Fruit fly (Drosophila melanogaster) whole organism, embryonic: Measurements from ENCODE around the gene kud.
A peak's percentile ranks its signal among the peaks of the same experiment; 100 is the strongest.

Experiments
- ATbp ChIP-seq: fragments of 200-800 bp; sonication (Bioruptor generic); optimal IDR thresholded peaks from 2 replicates; lab custom pipeline; 2017; ENCODE audit warnings: missing biosample characterization, mild to moderate bottlenecking, missing genetic modification characterization, missing genetic modification reagents
- Bteb2 ChIP-seq: fragments of 200-800 bp; sonication (Bioruptor generic); optimal IDR thresholded peaks from 2 replicates; lab custom pipeline; 2016; ENCODE audit warnings: missing biosample characterization, missing genetic modification characterization
- CG12104 ChIP-seq: fragments of 200-800 bp; sonication (Bioruptor generic); optimal IDR thresholded peaks from 3 replicates; lab custom pipeline; 2016; ENCODE audit warnings: missing biosample characterization, missing genetic modification characterization
- CG12659 ChIP-seq: fragments of 200-800 bp; sonication (Bioruptor generic); optimal IDR thresholded peaks from 3 replicates; lab custom pipeline; 2017; ENCODE audit warnings: mild to moderate bottlenecking, missing biosample characterization, missing genetic modification reagents, missing genetic modification characterization
- CG14860 ChIP-seq: fragments of 200-800 bp; sonication (Bioruptor generic); IDR thresholded peaks from 3 replicates; pipeline ENCODE4 v1.3.6; 2022; ENCODE audit warnings: missing biosample characterization, missing genetic modification characterization; ENCODE audit not compliant: partially characterized antibody
- CG17912 ChIP-seq: fragments of 200-800 bp; sonication (Bioruptor generic); optimal IDR thresholded peaks from 2 replicates; lab custom pipeline; 2018; ENCODE audit warnings: missing biosample characterization, mild to moderate bottlenecking, missing genetic modification characterization
- CG18011 ChIP-seq: fragments of 200-800 bp; sonication (Bioruptor generic); optimal IDR thresholded peaks from 2 replicates; lab custom pipeline; 2017; ENCODE audit warnings: missing biosample characterization, missing genetic modification characterization, mild to moderate bottlenecking, moderate library complexity, missing genotype
- CG2199 ChIP-seq: fragments of 200-800 bp; sonication (Bioruptor generic); IDR thresholded peaks from 3 replicates; pipeline ENCODE4 v1.3.6; 2022; ENCODE audit warnings: missing biosample characterization, missing genetic modification characterization
- CG2202 ChIP-seq: fragments of 200-800 bp; sonication (Bioruptor generic); optimal IDR thresholded peaks from 2 replicates; lab custom pipeline; 2018; ENCODE audit warnings: missing biosample characterization, mild to moderate bottlenecking, missing genetic modification characterization
- CG3281 ChIP-seq: fragments of 200-800 bp; sonication (Bioruptor generic); optimal IDR thresholded peaks from 3 replicates; lab custom pipeline; 2017; ENCODE audit warnings: missing biosample characterization, mild to moderate bottlenecking, missing genetic modification characterization
- CG34422 ChIP-seq: fragments of 200-800 bp; sonication (Bioruptor generic); IDR thresholded peaks from 3 replicates; pipeline ENCODE4 v1.3.6; 2022; ENCODE audit warnings: missing biosample characterization, missing genetic modification characterization
- CG4404 ChIP-seq: fragments of 200-800 bp; sonication (Bioruptor generic); IDR thresholded peaks from 2 replicates; pipeline ENCODE4 v1.3.6; 2022; ENCODE audit warnings: missing biosample characterization, missing genetic modification characterization
- Chrac-16 ChIP-seq: fragments of 200-800 bp; sonication (Bioruptor generic); optimal IDR thresholded peaks from 3 replicates; lab custom pipeline; 2016; ENCODE audit warnings: missing biosample characterization, missing genetic modification characterization
- Ets65A ChIP-seq: fragments of 200-800 bp; sonication (Bioruptor generic); peaks from one replicate; lab custom pipeline; 2016; ENCODE audit warnings: missing biosample characterization, missing genetic modification characterization
- Gug ChIP-seq: fragments of 200-800 bp; sonication (Bioruptor generic); IDR thresholded peaks from 4 replicates; pipeline ENCODE4 v1.3.6; 2022; ENCODE audit warnings: missing biosample characterization, missing genetic modification characterization
- H15 ChIP-seq: fragments of 200-800 bp; sonication (Bioruptor generic); IDR thresholded peaks from 3 replicates; pipeline ENCODE4 v1.3.6; 2022; ENCODE audit warnings: missing biosample characterization, missing genetic modification characterization
- Hsf ChIP-seq: fragments of 200-800 bp; sonication (Bioruptor generic); optimal IDR thresholded peaks from 3 replicates; lab custom pipeline; 2016; ENCODE audit warnings: missing biosample characterization, missing genetic modification characterization
- Kr ChIP-seq: fragments of 200-800 bp; sonication (Bioruptor generic); optimal IDR thresholded peaks from 2 replicates; lab custom pipeline; 2017; ENCODE audit warnings: missing biosample characterization, mild to moderate bottlenecking, missing genetic modification characterization
- Lhr ChIP-seq: fragments of 200-800 bp; sonication (Bioruptor generic); optimal IDR thresholded peaks from 3 replicates; lab custom pipeline; 2017; ENCODE audit warnings: mild to moderate bottlenecking, missing biosample characterization, missing genetic modification reagents, missing genetic modification characterization
- MTF-1 ChIP-seq: fragments of 200-800 bp; sonication (Bioruptor generic); optimal IDR thresholded peaks from 2 replicates; lab custom pipeline; 2018; ENCODE audit warnings: missing biosample characterization, mild to moderate bottlenecking, missing genetic modification characterization, borderline replicate concordance
- Opbp ChIP-seq: fragments of 200-800 bp; sonication (Bioruptor generic); IDR thresholded peaks from 3 replicates; pipeline ENCODE4 v1.3.6; 2022; ENCODE audit warnings: missing biosample characterization, missing genetic modification characterization; ENCODE audit not compliant: partially characterized antibody
- Optix ChIP-seq: fragments of 200-800 bp; sonication (Bioruptor generic); IDR thresholded peaks from 3 replicates; pipeline ENCODE4 v1.3.6; 2022; ENCODE audit warnings: missing biosample characterization, missing genetic modification characterization
- Pdp1 ChIP-seq, 2 experiments: fragments of 200-800 bp; sonication (Bioruptor generic); optimal IDR thresholded peaks; 3 replicates each; lab custom pipeline; 2016; ENCODE audit warnings: missing biosample characterization in 2 of 2, missing genetic modification characterization in 2 of 2, mild to moderate bottlenecking in 1 of 2, moderate library complexity in 1 of 2
- Rfx ChIP-seq: fragments of 200-800 bp; sonication (Bioruptor generic); IDR thresholded peaks from 2 replicates; pipeline ENCODE4 v1.3.6; 2022; ENCODE audit warnings: missing biosample characterization, missing genetic modification characterization
- Spps ChIP-seq: fragments of 200-800 bp; sonication (Bioruptor generic); optimal IDR thresholded peaks from 2 replicates; lab custom pipeline; 2018; ENCODE audit warnings: missing biosample characterization, mild to moderate bottlenecking, missing genetic modification characterization
- Sry-β ChIP-seq: fragments of 200-800 bp; sonication (Bioruptor generic); optimal IDR thresholded peaks from 2 replicates; lab custom pipeline; 2018; ENCODE audit warnings: missing biosample characterization, mild to moderate bottlenecking, missing genetic modification characterization, moderate library complexity
- TFAM ChIP-seq: fragments of 200-800 bp; sonication (Bioruptor generic); optimal IDR thresholded peaks from 2 replicates; lab custom pipeline; 2017; ENCODE audit warnings: missing biosample characterization, missing genetic modification characterization, inconsistent platforms
- Xrp1 ChIP-seq: fragments of 200-800 bp; sonication (Bioruptor generic); IDR thresholded peaks from 2 replicates; pipeline ENCODE4 v1.3.6; 2022; ENCODE audit warnings: missing biosample characterization, missing genetic modification characterization
- amos ChIP-seq: fragments of 200-800 bp; sonication (Bioruptor generic); IDR thresholded peaks from 2 replicates; pipeline ENCODE4 v1.3.6; 2022; ENCODE audit warnings: missing biosample characterization, missing genetic modification characterization; ENCODE audit not compliant: partially characterized antibody
- az2 ChIP-seq: fragments of 200-800 bp; sonication (Bioruptor generic); optimal IDR thresholded peaks from 3 replicates; lab custom pipeline; 2016; ENCODE audit warnings: missing biosample characterization, missing genetic modification characterization
- emc ChIP-seq: fragments of 200-800 bp; sonication (Bioruptor generic); optimal IDR thresholded peaks from 2 replicates; lab custom pipeline; 2016; ENCODE audit warnings: missing biosample characterization, missing genetic modification characterization
- eyg ChIP-seq: fragments of 200-800 bp; sonication (Bioruptor generic); optimal IDR thresholded peaks from 3 replicates; lab custom pipeline; 2016; ENCODE audit warnings: missing biosample characterization, missing genetic modification characterization
- fd3F ChIP-seq: fragments of 200-800 bp; sonication (Bioruptor generic); optimal IDR thresholded peaks from 2 replicates; lab custom pipeline; 2018; ENCODE audit warnings: missing biosample characterization, mild to moderate bottlenecking, missing genetic modification characterization, moderate library complexity
- kni ChIP-seq: fragments of 200-800 bp; sonication (Bioruptor generic); optimal IDR thresholded peaks from 3 replicates; lab custom pipeline; 2017; ENCODE audit warnings: mild to moderate bottlenecking, missing biosample characterization, missing genetic modification reagents, missing genetic modification characterization
- lola ChIP-seq, 3 experiments: fragments of >200 bp in 2 of 3; fragments of 200-800 bp in 1 of 3; sonication (Bioruptor generic) in 1 of 3; optimal IDR thresholded peaks; 2 replicates each; lab custom pipeline; 2017 to 2019; ENCODE audit warnings: missing biosample characterization in 3 of 3, missing genetic modification characterization in 3 of 3, mild to moderate bottlenecking in 1 of 3, moderate library complexity in 1 of 3
- lov ChIP-seq, 2 experiments: fragments of 200-800 bp in 1 of 2; fragments of >200 bp in 1 of 2; sonication (Bioruptor generic) in 1 of 2; IDR thresholded peaks in 1 of 2; optimal IDR thresholded peaks in 1 of 2; 2 replicates in 1 of 2; 3 replicates in 1 of 2; pipeline versions ENCODE4 v1.3.6 to Lab custom; 2017 to 2022; ENCODE audit warnings: missing biosample characterization in 1 of 2, missing genetic modification characterization in 1 of 2
- onecut ChIP-seq: fragments of 200-800 bp; sonication (Bioruptor generic); IDR thresholded peaks from 2 replicates; pipeline ENCODE4 v1.3.6; 2022; ENCODE audit warnings: missing biosample characterization, missing genetic modification characterization
- pfk ChIP-seq: fragments of 200-800 bp; sonication (Bioruptor generic); optimal IDR thresholded peaks from 2 replicates; lab custom pipeline; 2018; ENCODE audit warnings: missing biosample characterization, mild to moderate bottlenecking, missing genetic modification characterization, moderate library complexity
- pita ChIP-seq: fragments of 200-800 bp; sonication (Bioruptor generic); optimal IDR thresholded peaks from 2 replicates; lab custom pipeline; 2017; ENCODE audit warnings: missing biosample characterization, mild to moderate bottlenecking, missing genetic modification characterization
- run ChIP-seq: fragments of 200-800 bp; sonication (Bioruptor generic); optimal IDR thresholded peaks from 3 replicates; lab custom pipeline; 2018; ENCODE audit warnings: missing biosample characterization, mild to moderate bottlenecking, missing genetic modification characterization
- sisA ChIP-seq: fragments of 200-800 bp; sonication (Bioruptor generic); IDR thresholded peaks from 2 replicates; pipeline ENCODE4 v1.3.6; 2022; ENCODE audit warnings: missing biosample characterization, missing genetic modification characterization
- sqz ChIP-seq: fragments of 200-800 bp; sonication (Bioruptor generic); optimal IDR thresholded peaks from 3 replicates; lab custom pipeline; 2018; ENCODE audit warnings: missing biosample characterization, mild to moderate bottlenecking, missing genetic modification characterization
- sr ChIP-seq: fragments of 200-800 bp; sonication (Bioruptor generic); IDR thresholded peaks from 3 replicates; pipeline ENCODE4 v1.3.6; 2022; ENCODE audit warnings: missing biosample characterization, missing genetic modification characterization
- stc ChIP-seq: fragments of 200-800 bp; sonication (Bioruptor generic); IDR thresholded peaks from 2 replicates; pipeline ENCODE4 v1.3.6; 2022; ENCODE audit warnings: missing biosample characterization, missing genetic modification characterization
- sug ChIP-seq: fragments of 200-800 bp; optimal IDR thresholded peaks from 2 replicates; lab custom pipeline; 2019; ENCODE audit warnings: missing biosample characterization, mild to moderate bottlenecking, missing genetic modification characterization, moderate library complexity
- ttk ChIP-seq: fragments of 200-800 bp; sonication (Bioruptor generic); IDR thresholded peaks from 2 replicates; pipeline ENCODE4 v2.1.2; 2022; ENCODE audit warnings: missing biosample characterization, missing genetic modification characterization
- wor ChIP-seq: fragments of 200-800 bp; sonication (Bioruptor generic); IDR thresholded peaks from 2 replicates; pipeline ENCODE4 v1.3.6; 2022; ENCODE audit warnings: missing biosample characterization, missing genetic modification characterization
- yki ChIP-seq: fragments of >200 bp; optimal IDR thresholded peaks from 3 replicates; lab custom pipeline; 2018

The kud gene

dm6 chr3L:16860322-16860721 is 15.5 kb upstream of the kud start, which contains the start of gene CG13029:
TSS of gene CG13029 (plus strand) at chr3L:16860622.
- TF ChIP-seq lola (GFP tag; optimal IDR thresholded peaks at IDR 0.05; lab: Kevin White, UChicago), result no peak
- TF ChIP-seq CG17912 (GFP tag; lab: Kevin White, UChicago), result no peak
- TF ChIP-seq CG14860, result no peak
- TF ChIP-seq Pdp1 (GFP tag; optimal IDR thresholded peaks at IDR 0.05; lab: Kevin White, UChicago), result peak in 1 of 2 experiments; percentile 5
- TF ChIP-seq Sry-β, result no peak

DNA sequence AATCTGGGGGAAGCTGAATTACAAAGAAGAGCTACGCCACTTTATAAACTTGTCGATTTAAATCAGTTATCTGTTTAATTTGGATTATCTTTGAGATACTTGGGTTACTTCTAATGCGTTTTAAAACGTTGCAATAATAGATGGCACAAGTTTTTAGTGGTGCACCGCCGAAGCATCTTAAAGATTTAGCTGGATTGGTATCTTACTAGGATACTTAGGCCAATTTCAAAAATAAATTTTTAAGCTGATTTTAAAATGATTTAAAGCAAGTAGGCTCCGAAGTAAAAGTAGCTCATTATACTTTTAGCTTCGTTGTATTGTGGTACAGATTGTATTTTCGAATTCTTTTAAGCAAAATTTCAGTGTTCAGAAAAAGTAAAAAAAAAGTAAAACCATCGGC is 14.0 kb upstream of the kud start, which contains the start of gene sinah:
sinah (plus strand) TSS at position 301 of the 400 bp plus-strand sequence.
- TF ChIP-seq Chrac-16 (GFP tag; lab: Kevin White, UChicago) (no peak), Kr (GFP tag; lab: Kevin White, UChicago) (no peak), sqz (GFP tag; lab: Kevin White, UChicago) (no peak), CG3281 (no peak), eyg (GFP tag; lab: Kevin White, UChicago) (no peak), CG12659 (GFP tag; lab: Kevin White, UChicago) (no peak), MTF-1 (no peak), run (tag; lab: Kevin White, UChicago) (no peak), emc (GFP tag; lab: Kevin White, UChicago) (no peak), wor (GFP tag; lab: Robert Waterston, UW) (no peak), sisA (GFP tag; lab: Robert Waterston, UW) (no peak), amos (GFP tag; lab: Robert Waterston, UW) (no peak), ATbp (GFP tag; lab: Kevin White, UChicago) (no peak), CG12104 (GFP tag; lab: Kevin White, UChicago) (no peak), yki (lab: Kevin White, UChicago) (no peak), sug (tag; lab: Kevin White, UChicago) (no peak)

dm6 chr3L:16855287-16855686 is 10.5 kb upstream of the kud start:
- TF ChIP-seq fd3F (GFP tag; lab: Kevin White, UChicago) (no peak), Optix (GFP tag; lab: Robert Waterston, UW) (no peak), Xrp1 (GFP tag; lab: Robert Waterston, UW) (no peak), CG4404 (GFP tag; lab: Robert Waterston, UW) (no peak), az2 (GFP tag; lab: Kevin White, UChicago) (no peak), pfk (GFP tag; lab: Kevin White, UChicago) (no peak), Hsf (GFP tag; lab: Kevin White, UChicago) (no peak), CG2202 (tag; lab: Kevin White, UChicago) (no peak), stc (GFP tag; lab: Robert Waterston, UW) (no peak), CG3281 (no peak), TFAM (GFP tag; lab: Kevin White, UChicago) (no peak), lov (optimal IDR thresholded peaks at IDR 0.05; lab: Kevin White, UChicago) (no peak), lov (GFP tag; IDR thresholded peaks at IDR 0.05; lab: Robert Waterston, UW) (0 out of 3 replicates have a peak, but pooled peaks have one; percentile 39), pita (no peak), CG2199 (no peak), Lhr (no peak), Spps (tag; lab: Kevin White, UChicago) (no peak), CG34422 (GFP tag; lab: Robert Waterston, UW) (peak; percentile 14; the same call in 1 of the 3 replicates), Ets65A (peak; percentile 54), sr (GFP tag; lab: Robert Waterston, UW) (0 out of 3 replicates have a peak, but pooled peaks have one; percentile 6), Bteb2 (GFP tag; lab: Kevin White, UChicago) (no peak), Gug (GFP tag; lab: Robert Waterston, UW) (no peak), kni (GFP tag; lab: Kevin White, UChicago) (peak; percentile 48), Rfx (GFP tag; lab: Robert Waterston, UW) (no peak), H15 (GFP tag; lab: Robert Waterston, UW) (no peak), ttk (GFP tag; lab: Robert Waterston, UW) (no peak), CG18011 (GFP tag; lab: Kevin White, UChicago) (no peak), onecut (GFP tag; lab: Robert Waterston, UW) (no peak), Opbp (GFP tag; lab: Robert Waterston, UW) (no peak), yki (lab: Kevin White, UChicago) (no peak)
